Worm (Caenorhabditis elegans): ENCODE data around the gene W03B1.5.

The W03B1.5 gene

ce11 chrIV:4319473-4319872 is 28.8 kb upstream of the W03B1.5 start:
- TF ChIP-seq ztf-25 (GFP tag; IDR thresholded peaks at IDR 0.05), result no peak
- TF ChIP-seq lsl-1 (GFP tag; optimal IDR thresholded peaks at IDR 0.05), result no peak
- TF ChIP-seq fkh-3 (tag; optimal IDR thresholded peaks at IDR 0.05), result no peak
- TF ChIP-seq unc-62 (GFP tag; optimal IDR thresholded peaks at IDR 0.05), result no peak
- no peak for TF ChIP-seq egrh-3 (GFP tag; IDR thresholded peaks at IDR 0.05)
- TF ChIP-seq lin-26 (GFP tag; IDR thresholded peaks at IDR 0.05), result no peak
- TF ChIP-seq nhr-90 (tag; optimal IDR thresholded peaks at IDR 0.05), result no peak
- no peak for TF ChIP-seq madf-8 (GFP tag; conservative IDR thresholded peaks at IDR 0.05)
- TF ChIP-seq ama-1 (optimal IDR thresholded peaks at IDR 0.05), result no peak
- TF ChIP-seq ama-1 (GFP tag; optimal IDR thresholded peaks at IDR 0.05), result no peak
- TF ChIP-seq dpff-1 (tag; optimal IDR thresholded peaks at IDR 0.05), result no peak

DNA sequence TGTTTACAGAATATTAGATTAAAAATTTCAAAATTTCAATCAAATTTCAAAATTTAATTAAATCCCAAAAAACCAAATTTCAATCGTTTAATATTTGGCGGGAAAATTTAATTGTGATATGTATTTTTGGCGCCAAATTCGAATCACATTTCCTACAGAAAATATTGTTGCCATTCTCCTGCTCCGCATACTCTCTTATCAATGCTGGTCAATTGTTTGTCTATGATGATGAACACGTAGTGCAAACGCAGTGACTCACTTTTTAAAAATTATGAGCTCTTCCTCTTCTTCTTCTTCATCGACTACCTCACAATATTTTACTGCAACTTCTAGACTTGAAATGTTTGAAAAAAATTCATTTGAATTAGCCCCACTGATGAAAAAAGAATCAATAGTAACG is 21.8 kb upstream of the W03B1.5 start, which contains the start of gene trpl-2:
TSS of gene trpl-2 (plus strand) at position 210 of the 400 bp plus-strand sequence.
- TF ChIP-seq let-526 (GFP tag; IDR thresholded peaks at IDR 0.05) (no peak), bed-1 (GFP tag; IDR thresholded peaks at IDR 0.05) (no peak), tbx-9 (tag; optimal IDR thresholded peaks at IDR 0.05; ENCODE audit: borderline replicate concordance) (no peak), gei-17 (GFP tag; optimal IDR thresholded peaks at IDR 0.05) (no peak), F23B12.7 (tag; optimal IDR thresholded peaks at IDR 0.05; ENCODE audit: insufficient read depth) (no peak), K12H6.12 (tag; optimal IDR thresholded peaks at IDR 0.05) (no peak), lsl-1 (GFP tag; optimal IDR thresholded peaks at IDR 0.05) (no peak), egrh-3 (GFP tag; IDR thresholded peaks at IDR 0.05) (no peak), sptf-2 (GFP tag; optimal IDR thresholded peaks at IDR 0.05) (no peak)

- no peak for TF ChIP-seq F23B12.7 (tag; optimal IDR thresholded peaks at IDR 0.05; ENCODE audit: insufficient read depth)
- no peak for TF ChIP-seq gei-17 (GFP tag; optimal IDR thresholded peaks at IDR 0.05)
- TF ChIP-seq hrde-1 (tag; optimal IDR thresholded peaks at IDR 0.05; ENCODE audit: borderline replicate concordance), result no peak
- no peak for TF ChIP-seq nfya-2 (GFP tag; IDR thresholded peaks at IDR 0.05)
- TF ChIP-seq K12H6.12 (tag; optimal IDR thresholded peaks at IDR 0.05), result no peak
- TF ChIP-seq aptf-3 (GFP tag; IDR thresholded peaks at IDR 0.05), result no peak
- TF ChIP-seq dox-1 (GFP tag; IDR thresholded peaks at IDR 0.05), result no peak
- no peak for TF ChIP-seq nhr-179 (tag; optimal IDR thresholded peaks at IDR 0.05)
- TF ChIP-seq atf-7 (tag; optimal IDR thresholded peaks at IDR 0.05), result no peak
- TF ChIP-seq nfyb-1 (GFP tag; IDR thresholded peaks at IDR 0.05), result no peak
- TF ChIP-seq F39B2.1 (GFP tag; IDR thresholded peaks at IDR 0.05), result no peak
- no peak for TF ChIP-seq repo-1 (tag; optimal IDR thresholded peaks at IDR 0.05)
- no peak for TF ChIP-seq snpc-1.1 (tag; optimal IDR thresholded peaks at IDR 0.05; ENCODE audit: insufficient read depth)
- TF ChIP-seq rcor-1 (GFP tag; IDR thresholded peaks at IDR 0.05), result no peak
- TF ChIP-seq xnd-1 (tag; optimal IDR thresholded peaks at IDR 0.05), result no peak
- TF ChIP-seq hlh-12 (tag; optimal IDR thresholded peaks at IDR 0.05), result no peak
- TF ChIP-seq efl-1 (GFP tag; optimal IDR thresholded peaks at IDR 0.05), result no peak
- TF ChIP-seq B0019.2 (GFP tag; conservative IDR thresholded peaks at IDR 0.05), result no peak
- no peak for TF ChIP-seq C17E4.6 (GFP tag; IDR thresholded peaks at IDR 0.05)
- TF ChIP-seq T07F8.4 (tag; optimal IDR thresholded peaks at IDR 0.05), result no peak
Measured at ce11 chrIV:4336139-4336851, 12.0 kb upstream of the W03B1.5 start, which contains the start of the genes W03B1.3 and oac-51. Gene W03B1.3 (minus strand): TSS chrIV:4336239. Gene oac-51 (plus strand): TSS chrIV:4336801.
